Worm (Caenorhabditis elegans) whole organism, midembryonic: ENCODE measurements around the gene snr-1.

ENCODE experiments used
- T22C8.4 ChIP-seq: fragments of 200-800 bp; sonication (Bioruptor generic); IDR thresholded peaks from 2 replicates; pipeline ENCODE4 v1.3.6; 2022; ENCODE audit warnings: missing genetic modification characterization, missing compliant biosample characterization
- flt-1 ChIP-seq: fragments of 200-800 bp; sonication (Bioruptor generic); IDR thresholded peaks from 2 replicates; pipeline ENCODE4 v1.3.6; 2022; ENCODE audit warnings: missing genetic modification characterization, missing compliant biosample characterization
- klf-2 ChIP-seq: fragments of 200-800 bp; sonication (Bioruptor generic); conservative IDR thresholded peaks from 2 replicates; pipeline ENCODE4 v1.3.6; 2022; ENCODE audit warnings: missing genetic modification reagents, missing genetic modification characterization, missing compliant biosample characterization
- med-1 ChIP-seq: sonication (generic microtip); optimal IDR thresholded peaks from 2 replicates; lab custom pipeline; 2017; ENCODE audit warnings: missing genetic modification characterization, mild to moderate bottlenecking, missing compliant biosample characterization, antibody characterized with exemption, missing genetic modification reagents; ENCODE audit not compliant: insufficient read depth
- tab-1 ChIP-seq: fragments of 200-800 bp; sonication (Bioruptor generic); IDR thresholded peaks from 2 replicates; pipeline ENCODE4 v1.3.6; 2022; ENCODE audit warnings: missing genetic modification characterization, missing compliant biosample characterization
- ztf-29 ChIP-seq: fragments of 200-800 bp; sonication (Bioruptor generic); IDR thresholded peaks from 2 replicates; pipeline ENCODE4 v1.3.6; 2022; ENCODE audit warnings: missing genetic modification reagents, missing genetic modification characterization, missing compliant biosample characterization

ce11 chrIV:17088849-17089248, 1.0 kb downstream of the snr-1 start, which contains the start of gene Y116A8C.43:
- TF ChIP-seq tab-1 = no peak
- TF ChIP-seq T22C8.4 (GFP tag; lab: Robert Waterston, UW) = no peak
- no peak for TF ChIP-seq flt-1
- no peak for TF ChIP-seq ztf-29 (GFP tag; lab: Robert Waterston, UW)
- TF ChIP-seq klf-2 (GFP tag; lab: Robert Waterston, UW) = no peak
- TF ChIP-seq med-1 (GFP tag; lab: Kevin White, UChicago) = no peak
